Worm (Caenorhabditis elegans) whole organism, L4 larva: ENCODE data around the gene str-146.

Experiments
- Y5F2A.4 ChIP-seq: fragments of 200-800 bp; sonication (Bioruptor generic); optimal IDR thresholded peaks from 2 replicates; lab custom pipeline; 2018; ENCODE audit warnings: mild to moderate bottlenecking, missing genetic modification characterization, missing compliant biosample characterization
- ama-1 ChIP-seq: fragments of 150-350 bp; optimal IDR thresholded peaks from 2 replicates; lab custom pipeline; 2014; ENCODE audit warnings: inconsistent platforms, mixed read lengths
- fos-1 ChIP-seq: fragments of 150-350 bp; optimal IDR thresholded peaks from 2 replicates; lab custom pipeline; 2014; ENCODE audit warnings: missing biosample characterization, missing genetic modification characterization
- hlh-11 ChIP-seq: fragments of 200-800 bp; sonication (Bioruptor generic); optimal IDR thresholded peaks from 2 replicates; lab custom pipeline; 2018; ENCODE audit warnings: mild to moderate bottlenecking, missing genetic modification characterization, missing compliant biosample characterization
- mep-1 ChIP-seq: fragments of 150-350 bp; sonication (generic microtip); optimal IDR thresholded peaks from 3 replicates; lab custom pipeline; 2014; ENCODE audit warnings: missing biosample characterization, missing genetic modification characterization
- nhr-10 ChIP-seq: fragments of 150-350 bp; optimal IDR thresholded peaks from 2 replicates; lab custom pipeline; 2014; ENCODE audit warnings: missing biosample characterization, missing genetic modification characterization
- unc-39 ChIP-seq: sonication (generic microtip); optimal IDR thresholded peaks from 2 replicates; lab custom pipeline; 2017; ENCODE audit warnings: missing biosample characterization, missing genetic modification characterization

DNA sequence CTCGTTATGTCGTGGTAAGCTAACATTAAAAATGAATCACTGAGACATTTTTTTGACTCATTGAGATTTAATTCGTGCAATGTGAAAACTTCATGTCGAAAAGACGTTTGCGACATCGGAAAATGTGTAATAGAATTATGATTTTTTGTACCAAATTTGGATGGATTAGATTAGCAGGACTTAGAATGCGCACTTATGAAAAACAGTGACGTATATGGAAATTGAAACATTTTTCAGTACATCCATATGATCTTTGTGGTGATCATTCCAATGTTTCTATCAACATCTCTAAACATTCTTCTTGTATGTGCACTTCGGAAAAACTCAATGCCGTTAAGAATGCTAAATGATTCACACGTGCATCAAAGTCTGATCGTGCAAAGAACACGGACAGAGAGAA, 49.2 kb upstream of the str-146 start:
- no peak for TF ChIP-seq Y5F2A.4 (GFP tag; lab: Kevin White, UChicago)
- no peak for TF ChIP-seq ama-1 (lab: Kevin White, UChicago)
- TF ChIP-seq hlh-11 (tag; lab: Kevin White, UChicago): no peak
- TF ChIP-seq unc-39 (tag; lab: Kevin White, UChicago): no peak
- no peak for TF ChIP-seq mep-1 (tag; lab: Kevin White, UChicago)
- TF ChIP-seq nhr-10 (tag; lab: Kevin White, UChicago): no peak
- no peak for TF ChIP-seq fos-1 (tag; lab: Kevin White, UChicago)
